Worm (Caenorhabditis elegans): ENCODE measurements around the gene ceh-82.

DNA sequence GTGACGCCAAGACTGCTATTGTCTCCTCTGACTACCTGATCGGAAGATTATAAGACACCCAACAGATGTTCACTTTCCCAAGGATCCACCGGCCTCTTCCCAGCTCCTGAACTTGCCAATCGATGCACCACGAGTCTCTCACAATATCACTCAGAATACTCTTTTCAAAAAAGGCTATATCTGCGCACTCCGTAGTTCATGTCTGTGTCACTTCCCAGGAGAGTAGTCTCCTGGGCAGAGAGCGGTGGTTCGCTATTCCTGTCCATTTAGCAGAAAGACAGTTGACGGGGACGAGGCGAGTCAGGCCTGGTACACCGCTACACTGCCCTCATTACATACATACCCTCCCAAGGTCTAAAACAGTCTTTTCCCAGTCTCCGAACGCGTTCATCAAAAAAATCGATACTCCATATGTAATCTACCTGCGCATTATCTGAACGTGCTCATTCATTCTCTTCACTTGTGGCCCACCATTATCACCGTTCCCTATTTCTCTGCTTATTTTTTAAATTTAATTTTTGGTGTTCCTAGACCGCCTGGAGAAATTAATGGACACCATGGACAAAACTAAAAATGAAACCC is 17.2 kb upstream of the ceh-82 start, which contains the start of gene btb-6:
- TF ChIP-seq ztf-4 (tag; optimal IDR thresholded peaks at IDR 0.05) (no peak), mdl-1 (tag; optimal IDR thresholded peaks at IDR 0.05) (no peak), sox-4 (tag; optimal IDR thresholded peaks at IDR 0.05) (no peak)

Measured in whole organism, L1 larva.